Fruit fly (Drosophila melanogaster) whole organism, wandering third instar larva: ENCODE results near the gene Elovl7.

Experiments
- Abd-B ChIP-seq: fragments of >200 bp; optimal IDR thresholded peaks from 2 replicates; lab custom pipeline; 2017; ENCODE audit warnings: missing biosample characterization, missing genetic modification characterization
- CG32264 ChIP-seq: fragments of 200-800 bp; sonication (Bioruptor generic); optimal IDR thresholded peaks from 2 replicates; lab custom pipeline; 2016; ENCODE audit warnings: missing biosample characterization, missing genetic modification characterization
- CG9705 ChIP-seq: fragments of 200-800 bp; sonication (Bioruptor generic); optimal IDR thresholded peaks from 2 replicates; lab custom pipeline; 2018; ENCODE audit warnings: missing biosample characterization, mild to moderate bottlenecking, missing genetic modification characterization
- CrebA ChIP-seq: fragments of 200-800 bp; sonication (Bioruptor generic); optimal IDR thresholded peaks from 2 replicates; lab custom pipeline; 2016; ENCODE audit warnings: missing biosample characterization, mild to moderate bottlenecking, missing genetic modification characterization, borderline replicate concordance
- Dfd ChIP-seq: fragments of >200 bp; optimal IDR thresholded peaks from 2 replicates; lab custom pipeline; 2017; ENCODE audit warnings: missing biosample characterization, missing genetic modification characterization
- Dif ChIP-seq: fragments of 200-275, 200-300 bp; sonication (Bioruptor generic); optimal IDR thresholded peaks from 2 replicates; lab custom pipeline; 2018; ENCODE audit warnings: missing biosample characterization, missing genetic modification characterization; ENCODE audit not compliant: partially characterized antibody
- GATAd ChIP-seq: sonication (Bioruptor generic); optimal IDR thresholded peaks from 2 replicates; lab custom pipeline; 2016; ENCODE audit warnings: missing biosample characterization, missing genetic modification characterization
- Hnf4 ChIP-seq: fragments of 200-800 bp; sonication (Bioruptor generic); optimal IDR thresholded peaks from 2 replicates; lab custom pipeline; 2016; ENCODE audit warnings: missing biosample characterization, mild to moderate bottlenecking, missing genetic modification characterization
- Hr78 ChIP-seq: fragments of >200 bp; optimal IDR thresholded peaks from 2 replicates; lab custom pipeline; 2017; ENCODE audit warnings: missing biosample characterization, missing genetic modification characterization
- Mio ChIP-seq: sonication (Bioruptor generic); optimal IDR thresholded peaks from 2 replicates; lab custom pipeline; 2016; ENCODE audit warnings: missing biosample characterization, missing genetic modification characterization
- Myc ChIP-seq: fragments of >200 bp; optimal IDR thresholded peaks from 2 replicates; lab custom pipeline; 2017
- N ChIP-seq: fragments of >200 bp; optimal IDR thresholded peaks from 2 replicates; lab custom pipeline; 2018; ENCODE audit warnings: missing biosample characterization, missing external identifiers, missing genetic modification characterization
- OdsH ChIP-seq: fragments of 200-800 bp; sonication (Bioruptor generic); optimal IDR thresholded peaks from 2 replicates; lab custom pipeline; 2016; ENCODE audit warnings: missing biosample characterization, mild to moderate bottlenecking, missing genetic modification characterization
- Rel ChIP-seq, 2 experiments: fragments of 200-800 bp; sonication (Bioruptor generic) in 1 of 2; optimal IDR thresholded peaks; 2 replicates in 1 of 2; 3 replicates in 1 of 2; lab custom pipeline; 2016 to 2019; ENCODE audit warnings: mild to moderate bottlenecking in 2 of 2, missing biosample characterization in 2 of 2, missing genetic modification characterization in 2 of 2, moderate library complexity in 1 of 2
- Vsx2 ChIP-seq: fragments of 200-300, 225-300 bp; sonication (Bioruptor generic); optimal IDR thresholded peaks from 2 replicates; lab custom pipeline; 2018; ENCODE audit warnings: missing biosample characterization, missing genetic modification characterization; ENCODE audit not compliant: partially characterized antibody
- br ChIP-seq: fragments of 200-800 bp; sonication (Bioruptor generic); optimal IDR thresholded peaks from 2 replicates; lab custom pipeline; 2016; ENCODE audit warnings: missing biosample characterization, missing genetic modification characterization
- brk ChIP-seq: fragments of 200-800 bp; sonication (Bioruptor generic); optimal IDR thresholded peaks from 2 replicates; lab custom pipeline; 2016; ENCODE audit warnings: missing biosample characterization, mild to moderate bottlenecking, missing genetic modification characterization
- dmrt93B ChIP-seq: fragments of 200-800 bp; sonication (Bioruptor generic); optimal IDR thresholded peaks from 2 replicates; lab custom pipeline; 2018; ENCODE audit warnings: missing biosample characterization, mild to moderate bottlenecking, missing genetic modification characterization
- dsf ChIP-seq: sonication (Bioruptor generic); optimal IDR thresholded peaks from 2 replicates; lab custom pipeline; 2016; ENCODE audit warnings: missing biosample characterization, missing genetic modification characterization, borderline replicate concordance
- ey ChIP-seq: fragments of 200-800 bp; sonication (Bioruptor generic); optimal IDR thresholded peaks from 2 replicates; lab custom pipeline; 2016; ENCODE audit warnings: missing biosample characterization, missing genetic modification characterization
- foxo ChIP-seq, 2 experiments: fragments of 200-800 bp; sonication (Bioruptor generic); optimal IDR thresholded peaks; 2 replicates in 1 of 2; 3 replicates in 1 of 2; lab custom pipeline; 2016 to 2017; ENCODE audit warnings: missing biosample characterization in 2 of 2, missing genetic modification characterization in 2 of 2
- fru ChIP-seq: fragments of 200-800 bp; sonication (Bioruptor generic); optimal IDR thresholded peaks from 3 replicates; lab custom pipeline; 2016; ENCODE audit warnings: missing biosample characterization, mild to moderate bottlenecking, missing genetic modification characterization
- h ChIP-seq: fragments of 200-800 bp; sonication (Bioruptor generic); optimal IDR thresholded peaks from 3 replicates; lab custom pipeline; 2016; ENCODE audit warnings: missing biosample characterization, mild to moderate bottlenecking, missing genetic modification characterization
- lola ChIP-seq: fragments of >200 bp; optimal IDR thresholded peaks from 2 replicates; lab custom pipeline; 2017; ENCODE audit warnings: missing biosample characterization, missing genetic modification characterization
- pan ChIP-seq: fragments of >200 bp; optimal IDR thresholded peaks from 2 replicates; lab custom pipeline; 2017
- psq ChIP-seq: fragments of 200-800 bp; sonication (Bioruptor generic); optimal IDR thresholded peaks from 3 replicates; lab custom pipeline; 2017; ENCODE audit warnings: missing biosample characterization, mild to moderate bottlenecking, missing genetic modification characterization, moderate library complexity
- rgr ChIP-seq: fragments of 200-800 bp; sonication (Bioruptor generic); optimal IDR thresholded peaks from 3 replicates; lab custom pipeline; 2016; ENCODE audit warnings: missing biosample characterization, mild to moderate bottlenecking, missing genetic modification characterization
- sage ChIP-seq: fragments of 200-800 bp; sonication (Bioruptor generic); optimal IDR thresholded peaks from 2 replicates; lab custom pipeline; 2016; ENCODE audit warnings: missing biosample characterization, mild to moderate bottlenecking, missing genetic modification characterization
- sv ChIP-seq: fragments of 200-800 bp; sonication (Bioruptor generic); optimal IDR thresholded peaks from 3 replicates; lab custom pipeline; 2016; ENCODE audit warnings: missing biosample characterization, missing genetic modification characterization
- tai ChIP-seq: sonication (Bioruptor generic); optimal IDR thresholded peaks from 2 replicates; lab custom pipeline; 2016; ENCODE audit warnings: missing biosample characterization, missing genetic modification characterization
- usp ChIP-seq: fragments of >200 bp; optimal IDR thresholded peaks from 2 replicates; lab custom pipeline; 2017; ENCODE audit warnings: missing biosample characterization, missing genetic modification characterization

Gene Elovl7

DNA sequence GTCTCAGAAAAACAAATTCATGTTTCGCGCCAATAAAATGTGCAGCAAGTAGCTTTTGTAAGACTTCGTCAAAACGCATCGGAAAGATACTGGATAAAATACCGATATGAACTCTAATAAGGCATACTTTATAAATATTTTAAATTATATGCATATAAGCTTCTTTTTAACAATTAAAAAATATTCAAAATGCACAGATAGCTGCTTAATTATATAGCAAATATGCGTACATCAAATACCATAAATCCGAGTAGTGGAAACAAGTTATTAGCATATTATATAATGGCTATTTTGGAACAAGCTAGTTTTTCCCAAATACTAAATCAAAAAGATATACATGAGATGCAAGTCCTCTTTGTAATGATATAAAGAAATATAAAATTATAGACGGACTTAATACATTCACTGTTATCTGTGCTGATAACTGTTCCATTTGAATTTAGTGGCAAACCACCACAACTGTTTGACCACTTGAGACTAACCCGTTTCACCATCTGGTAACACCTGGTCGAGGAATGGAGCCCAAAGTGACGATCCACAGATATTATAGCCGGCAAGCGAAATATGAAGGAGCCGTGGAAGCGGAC is 4.0 kb upstream of the Elovl7 start, which contains the start of gene PIG-H:
TSS of gene PIG-H (plus strand) at position 303 of the 587 bp plus-strand sequence.
- TF ChIP-seq h (GFP tag; lab: Kevin White, UChicago) (no peak), Dif (peak; percentile 60), dsf (no peak), tai (GFP tag; lab: Kevin White, UChicago) (peak; percentile 46), N (GFP tag; lab: Kevin White, UChicago) (peak; percentile 20), foxo (GFP tag; optimal IDR thresholded peaks at IDR 0.05; lab: Kevin White, UChicago) (no peak), brk (GFP tag; lab: Kevin White, UChicago) (peak; percentile 52), br (GFP tag; lab: Kevin White, UChicago) (no peak), pan (lab: Kevin White, UChicago) (no peak), sage (no peak), Dfd (GFP tag; lab: Kevin White, UChicago) (no peak)

DNA sequence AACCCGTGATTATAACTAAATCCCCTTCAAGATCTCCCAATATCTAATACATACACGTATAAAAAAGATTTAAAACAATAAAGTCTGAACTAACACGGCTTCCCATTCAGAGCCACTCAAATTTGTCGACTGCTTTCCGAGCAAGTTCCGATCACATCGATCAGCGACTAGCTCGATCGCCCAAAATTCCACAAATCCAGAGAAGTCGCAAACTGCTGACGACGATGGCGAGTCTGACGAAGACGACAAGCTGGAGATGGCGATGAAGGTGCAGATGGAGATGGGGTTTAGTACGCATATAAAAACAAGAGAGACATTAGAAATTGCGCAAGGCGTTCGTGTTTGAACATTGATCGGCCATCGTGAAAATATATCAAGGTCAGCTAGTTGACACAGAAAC is 3.1 kb upstream of the Elovl7 start:
- TF ChIP-seq pan (lab: Kevin White, UChicago) (no peak), dmrt93B (GFP tag; lab: Kevin White, UChicago) (no peak), brk (GFP tag; lab: Kevin White, UChicago) (no peak), tai (GFP tag; lab: Kevin White, UChicago) (no peak), Myc (lab: Kevin White, UChicago) (no peak), Hr78 (no peak), Dif (no peak), OdsH (GFP tag; lab: Kevin White, UChicago) (no peak), Dfd (GFP tag; lab: Kevin White, UChicago) (no peak), CrebA (no peak), Vsx2 (GFP tag; lab: Kevin White, UChicago) (no peak), sv (GFP tag; lab: Kevin White, UChicago) (no peak), CG9705 (GFP tag; lab: Kevin White, UChicago) (no peak), sage (no peak), lola (GFP tag; lab: Kevin White, UChicago) (no peak), Mio (GFP tag; lab: Kevin White, UChicago) (no peak), h (GFP tag; lab: Kevin White, UChicago) (no peak)
- TF ChIP-seq, all 38 proteins: peak for 0

DNA sequence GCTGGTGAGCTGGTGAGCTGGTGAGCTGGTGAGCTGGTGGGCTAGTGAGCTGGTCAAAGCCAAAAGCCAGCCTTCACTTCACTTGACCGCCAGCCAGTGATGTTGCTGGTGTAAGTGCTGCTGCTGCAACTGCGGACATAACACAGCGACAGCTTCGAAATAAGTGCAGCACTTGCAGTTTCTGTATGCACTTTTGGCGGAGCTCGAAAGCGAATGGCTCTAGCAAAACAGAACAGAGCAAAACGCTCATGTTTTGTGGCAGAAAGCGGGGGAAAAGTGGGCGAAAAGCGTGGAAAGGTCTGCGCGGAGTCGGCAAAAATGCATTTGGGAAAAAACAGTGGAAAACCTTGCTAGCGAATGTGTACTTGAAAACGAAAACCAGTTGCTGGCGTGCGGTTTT is 1.0 kb downstream of the Elovl7 start:
- no peak for TF ChIP-seq Dfd (GFP tag; lab: Kevin White, UChicago)
- no peak for TF ChIP-seq N (GFP tag; lab: Kevin White, UChicago)
- TF ChIP-seq dmrt93B (GFP tag; lab: Kevin White, UChicago): no peak
- TF ChIP-seq h (GFP tag; lab: Kevin White, UChicago): no peak
- no peak for TF ChIP-seq OdsH (GFP tag; lab: Kevin White, UChicago)
- TF ChIP-seq CrebA: no peak
- no peak for TF ChIP-seq sage
- TF ChIP-seq ey (GFP tag; lab: Kevin White, UChicago): no peak
- no peak for TF ChIP-seq Vsx2 (GFP tag; lab: Kevin White, UChicago)
- TF ChIP-seq rgr (GFP tag; lab: Kevin White, UChicago): no peak
- no peak for TF ChIP-seq fru (GFP tag; lab: Kevin White, UChicago)
- TF ChIP-seq psq (GFP tag; lab: Kevin White, UChicago): no peak
- TF ChIP-seq sv (GFP tag; lab: Kevin White, UChicago): no peak
- no peak for TF ChIP-seq tai (GFP tag; lab: Kevin White, UChicago)
- TF ChIP-seq Hnf4 (GFP tag; lab: Kevin White, UChicago): no peak
- TF ChIP-seq GATAd (GFP tag; lab: Kevin White, UChicago): no peak

DNA sequence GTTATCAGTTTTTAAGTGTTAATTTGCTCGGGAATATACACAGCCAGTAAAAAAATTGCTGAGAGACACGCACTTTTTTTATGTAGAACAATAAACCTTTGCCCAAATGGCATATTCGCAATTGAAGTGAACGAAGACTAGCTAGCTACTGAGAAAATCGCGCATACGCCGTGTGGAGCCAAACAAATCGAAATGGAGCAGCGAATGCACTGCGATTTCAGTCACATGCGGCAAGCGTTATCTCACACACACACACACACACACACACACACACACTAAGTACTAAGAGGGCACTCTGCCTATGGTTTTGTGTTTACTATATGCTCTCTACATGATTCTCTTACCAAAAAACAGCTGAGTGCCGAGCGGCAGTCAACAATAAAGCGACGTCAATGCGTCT is 2.1 kb downstream of the Elovl7 start:
- TF ChIP-seq Rel (GFP tag; optimal IDR thresholded peaks at IDR 0.05; lab: Kevin White, UChicago) (no peak), Rel (tag; optimal IDR thresholded peaks at IDR 0.05; lab: Kevin White, UChicago) (peak; percentile 2), Dif (peak; percentile 27), Dfd (GFP tag; lab: Kevin White, UChicago) (peak; percentile 72), rgr (GFP tag; lab: Kevin White, UChicago) (no peak), Hnf4 (GFP tag; lab: Kevin White, UChicago) (no peak)

DNA sequence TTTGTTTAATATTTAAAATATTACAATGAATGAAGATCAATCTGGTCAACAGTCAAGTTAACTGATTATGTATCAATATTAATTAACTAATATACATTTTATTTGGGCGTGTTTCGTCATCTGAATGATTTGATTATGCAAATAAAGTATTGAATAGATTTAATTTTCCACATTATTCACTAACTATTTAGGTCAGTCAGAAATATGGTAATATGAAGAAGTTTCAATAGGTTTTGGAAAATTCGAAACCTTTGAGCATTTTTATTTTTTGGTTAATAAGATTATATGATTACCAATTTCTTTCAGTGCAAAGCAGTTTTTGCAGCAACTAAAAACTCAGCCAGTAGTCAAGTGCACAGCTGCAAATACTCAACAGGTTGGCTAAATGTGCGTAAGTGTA is 3.6 kb downstream of the Elovl7 start:
- no peak for TF ChIP-seq Hr78
- TF ChIP-seq sage: no peak
- TF ChIP-seq psq (GFP tag; lab: Kevin White, UChicago): no peak
- TF ChIP-seq Dif: no peak
- no peak for TF ChIP-seq dsf
- TF ChIP-seq rgr (GFP tag; lab: Kevin White, UChicago): no peak
- TF ChIP-seq GATAd (GFP tag; lab: Kevin White, UChicago): no peak
- no peak for TF ChIP-seq Abd-B (GFP tag; lab: Kevin White, UChicago)
- TF ChIP-seq CG9705 (GFP tag; lab: Kevin White, UChicago): no peak
- TF ChIP-seq usp (GFP tag; lab: Kevin White, UChicago): no peak
- TF ChIP-seq CG32264 (GFP tag; lab: Kevin White, UChicago): no peak
